Worm (Caenorhabditis elegans): ENCODE measurements around the gene igcm-2.

The igcm-2 gene

ce11 chrX:6333998-6334397, 57.4 kb downstream of the igcm-2 start, which contains the start of gene col-171:
Gene col-171 (plus strand): TSS chrX:6334298.
- TF ChIP-seq Y79H2A.3 (GFP tag; conservative IDR thresholded peaks at IDR 0.05), result no peak
- no peak for TF ChIP-seq T26A5.8 (tag; optimal IDR thresholded peaks at IDR 0.05)
- no peak for TF ChIP-seq C17E4.6 (GFP tag; IDR thresholded peaks at IDR 0.05)
- no peak for TF ChIP-seq ceh-91 (GFP tag; IDR thresholded peaks at IDR 0.05)
- TF ChIP-seq dpl-1 (GFP tag; optimal IDR thresholded peaks at IDR 0.05), result no peak

ce11 chrX:6331409-6331808, 60.0 kb downstream of the igcm-2 start, which contains the start of gene col-170:
Gene col-170 (plus strand): TSS chrX:6331709.
- TF ChIP-seq nhr-120 (GFP tag; IDR thresholded peaks at IDR 0.05) (no peak), lsy-27 (tag; optimal IDR thresholded peaks at IDR 0.05; ENCODE audit: borderline replicate concordance, insufficient read depth) (no peak)

ce11 chrX:6329542-6330029, 61.8 kb downstream of the igcm-2 start:
- peak; percentile 97 for TF ChIP-seq egrh-3 (GFP tag; IDR thresholded peaks at IDR 0.05)
- TF ChIP-seq zfh-2 (GFP tag; conservative IDR thresholded peaks at IDR 0.05), result 0 out of 2 replicates have a peak, but pooled peaks have one; percentile 19

All from whole organism, young adult.